Fruit fly (Drosophila melanogaster) whole organism, embryonic: ENCODE data around the gene CG13075.

Experiments used
- Asciz ChIP-seq: fragments of 200-800 bp; sonication (Bioruptor generic); optimal IDR thresholded peaks from 2 replicates; lab custom pipeline; 2017; ENCODE audit warnings: missing biosample characterization, mild to moderate bottlenecking, missing genetic modification characterization, missing genetic modification reagents
- CG10274 ChIP-seq: fragments of 200-800 bp; sonication (Bioruptor generic); optimal IDR thresholded peaks from 3 replicates; lab custom pipeline; 2017; ENCODE audit warnings: missing biosample characterization, mild to moderate bottlenecking, missing genetic modification characterization
- CG10959 ChIP-seq: fragments of 200-800 bp; sonication (Bioruptor generic); IDR thresholded peaks from 2 replicates; pipeline ENCODE4 v1.3.6; 2022; ENCODE audit warnings: missing biosample characterization, missing genetic modification characterization
- CG11560 ChIP-seq: fragments of 200-800 bp; sonication (Bioruptor generic); IDR thresholded peaks from 3 replicates; pipeline ENCODE4 v1.3.6; 2022; ENCODE audit warnings: missing biosample characterization, missing genetic modification characterization
- CG1603 ChIP-seq: fragments of 200-800 bp; sonication (Bioruptor generic); optimal IDR thresholded peaks from 2 replicates; lab custom pipeline; 2019; ENCODE audit warnings: missing biosample characterization, mild to moderate bottlenecking, missing genetic modification characterization, moderate library complexity
- CG17186 ChIP-seq: fragments of 200-800 bp; sonication (Bioruptor generic); optimal IDR thresholded peaks from 3 replicates; lab custom pipeline; 2017; ENCODE audit warnings: missing biosample characterization, missing genetic modification reagents, missing genetic modification characterization
- CG18599 ChIP-seq: fragments of 200-800 bp; sonication (Bioruptor generic); optimal IDR thresholded peaks from 3 replicates; lab custom pipeline; 2017; ENCODE audit warnings: missing biosample characterization, missing genetic modification characterization, mild to moderate bottlenecking, moderate library complexity, missing genetic modification reagents
- CG2199 ChIP-seq: fragments of 200-800 bp; sonication (Bioruptor generic); IDR thresholded peaks from 3 replicates; pipeline ENCODE4 v1.3.6; 2022; ENCODE audit warnings: missing biosample characterization, missing genetic modification characterization
- CG30020 ChIP-seq: fragments of 200-800 bp; optimal IDR thresholded peaks from 2 replicates; lab custom pipeline; 2019; ENCODE audit warnings: missing biosample characterization, mild to moderate bottlenecking, missing genetic modification characterization, moderate library complexity
- CG32767 ChIP-seq: fragments of 200-800 bp; sonication (Bioruptor generic); IDR thresholded peaks from 2 replicates; pipeline ENCODE4 v1.3.6; 2022; ENCODE audit warnings: missing biosample characterization, missing genetic modification characterization
- CG34224 ChIP-seq: fragments of 200-800 bp; sonication (Bioruptor generic); IDR thresholded peaks from 3 replicates; pipeline ENCODE4 v1.3.6; 2022; ENCODE audit warnings: missing biosample characterization, missing genetic modification characterization; ENCODE audit not compliant: partially characterized antibody
- CG3995 ChIP-seq: fragments of 200-800 bp; sonication (Bioruptor generic); optimal IDR thresholded peaks from 3 replicates; lab custom pipeline; 2016; ENCODE audit warnings: missing biosample characterization, missing genetic modification characterization
- CG4730 ChIP-seq: fragments of 200-800 bp; sonication (Bioruptor generic); IDR thresholded peaks from 2 replicates; pipeline ENCODE4 v1.3.6; 2022; ENCODE audit warnings: missing biosample characterization, missing genetic modification characterization
- CG6683 ChIP-seq: fragments of 200-800 bp; sonication (Bioruptor generic); optimal IDR thresholded peaks from 2 replicates; lab custom pipeline; 2017; ENCODE audit warnings: missing biosample characterization, mild to moderate bottlenecking, missing genetic modification characterization, missing genetic modification reagents
- CG7556 ChIP-seq: fragments of 200-800 bp; sonication (Bioruptor generic); optimal IDR thresholded peaks from 2 replicates; lab custom pipeline; 2017; ENCODE audit warnings: missing biosample characterization, mild to moderate bottlenecking, missing genetic modification characterization
- CG7928 ChIP-seq: fragments of 200-800 bp; sonication (Bioruptor generic); optimal IDR thresholded peaks from 2 replicates; lab custom pipeline; 2017; ENCODE audit warnings: missing biosample characterization, mild to moderate bottlenecking, missing genetic modification characterization
- CG7987 ChIP-seq: fragments of 200-800 bp; sonication (Bioruptor generic); optimal IDR thresholded peaks from 2 replicates; lab custom pipeline; 2018; ENCODE audit warnings: missing biosample characterization, mild to moderate bottlenecking, missing genetic modification characterization, moderate library complexity
- CG8281 ChIP-seq: fragments of 200-800 bp; sonication (Bioruptor generic); optimal IDR thresholded peaks from 2 replicates; lab custom pipeline; 2018; ENCODE audit warnings: missing biosample characterization, mild to moderate bottlenecking, missing genetic modification characterization, moderate library complexity
- CHES-1-like ChIP-seq: fragments of 200-800 bp; sonication (Bioruptor generic); optimal IDR thresholded peaks from 2 replicates; lab custom pipeline; 2016; ENCODE audit warnings: missing biosample characterization, missing genetic modification characterization
- CTCF ChIP-seq: fragments of 200-800 bp; sonication (Bioruptor generic); optimal IDR thresholded peaks from 2 replicates; lab custom pipeline; 2017; ENCODE audit warnings: missing biosample characterization, mild to moderate bottlenecking, missing genetic modification characterization, moderate library complexity
- Dfd ChIP-seq, 2 experiments: fragments of >200 bp; optimal IDR thresholded peaks; 2 replicates each; lab custom pipeline; 2017; ENCODE audit warnings: missing biosample characterization in 2 of 2, missing genetic modification characterization in 2 of 2
- HLH54F ChIP-seq: fragments of 200-800 bp; sonication (Bioruptor generic); optimal IDR thresholded peaks from 3 replicates; lab custom pipeline; 2016; ENCODE audit warnings: missing biosample characterization, missing genetic modification characterization
- Hr51 ChIP-seq, 2 experiments: fragments of 200-800 bp; sonication (Bioruptor generic); optimal IDR thresholded peaks; 2 replicates in 1 of 2; 3 replicates in 1 of 2; lab custom pipeline; 2016 to 2018; ENCODE audit warnings: missing biosample characterization in 2 of 2, missing genetic modification characterization in 2 of 2, mild to moderate bottlenecking in 1 of 2, moderate library complexity in 1 of 2
- Jarid2 ChIP-seq: fragments of 200-800 bp; sonication (Bioruptor generic); optimal IDR thresholded peaks from 3 replicates; lab custom pipeline; 2017; ENCODE audit warnings: mild to moderate bottlenecking, missing biosample characterization, missing genetic modification reagents, missing genetic modification characterization
- Mad ChIP-seq: fragments of 200-800 bp; sonication (Bioruptor generic); optimal IDR thresholded peaks from 2 replicates; lab custom pipeline; 2016; ENCODE audit warnings: missing biosample characterization, missing genetic modification characterization
- Mes4 ChIP-seq: fragments of 200-800 bp; sonication (Bioruptor generic); optimal IDR thresholded peaks from 2 replicates; lab custom pipeline; 2016; ENCODE audit warnings: missing biosample characterization, missing genetic modification characterization
- Nf-YB ChIP-seq: fragments of 200-800 bp; sonication (Bioruptor generic); optimal IDR thresholded peaks from 3 replicates; lab custom pipeline; 2019; ENCODE audit warnings: missing biosample characterization, mild to moderate bottlenecking, missing genetic modification characterization, moderate library complexity
- Ptx1 ChIP-seq: fragments of 200-800 bp; sonication (Bioruptor generic); IDR thresholded peaks from 2 replicates; pipeline ENCODE4 v1.3.6; 2022; ENCODE audit warnings: missing biosample characterization, missing genetic modification characterization
- Xbp1 ChIP-seq: fragments of 200-800 bp; sonication (Bioruptor generic); optimal IDR thresholded peaks from 3 replicates; lab custom pipeline; 2016; ENCODE audit warnings: missing biosample characterization, mild to moderate bottlenecking, missing genetic modification characterization
- btn ChIP-seq: fragments of 200-800 bp; sonication (Bioruptor generic); optimal IDR thresholded peaks from 2 replicates; lab custom pipeline; 2016; ENCODE audit warnings: missing biosample characterization, missing genetic modification characterization
- cwo ChIP-seq: fragments of 200-800 bp; sonication (Bioruptor generic); optimal IDR thresholded peaks from 3 replicates; lab custom pipeline; 2017; ENCODE audit warnings: missing biosample characterization, missing genetic modification characterization, mild to moderate bottlenecking, moderate library complexity, missing genetic modification reagents
- esg ChIP-seq: fragments of 200-800 bp; sonication (Bioruptor generic); conservative IDR thresholded peaks from 2 replicates; pipeline ENCODE4 v1.3.6; 2022; ENCODE audit warnings: missing biosample characterization, missing genetic modification characterization
- fd102C ChIP-seq: fragments of 200-800 bp; sonication (Bioruptor generic); optimal IDR thresholded peaks from 2 replicates; lab custom pipeline; 2018; ENCODE audit warnings: missing biosample characterization, mild to moderate bottlenecking, missing genetic modification characterization, moderate library complexity
- gem ChIP-seq: fragments of 200-800 bp; sonication (Bioruptor generic); optimal IDR thresholded peaks from 2 replicates; lab custom pipeline; 2019; ENCODE audit warnings: missing biosample characterization, mild to moderate bottlenecking, missing genetic modification characterization, moderate library complexity
- jumu ChIP-seq: fragments of 200-800 bp; sonication (Bioruptor generic); optimal IDR thresholded peaks from 3 replicates; lab custom pipeline; 2016; ENCODE audit warnings: missing biosample characterization, missing genetic modification characterization
- kah ChIP-seq: fragments of 200-800 bp; sonication (Bioruptor generic); optimal IDR thresholded peaks from 2 replicates; lab custom pipeline; 2018; ENCODE audit warnings: missing biosample characterization, mild to moderate bottlenecking, missing genetic modification characterization
- knrl ChIP-seq: fragments of 200-800 bp; sonication (Bioruptor generic); IDR thresholded peaks from 3 replicates; pipeline ENCODE4 v1.3.6; 2022; ENCODE audit warnings: missing biosample characterization, missing genetic modification characterization; ENCODE audit not compliant: partially characterized antibody
- lola ChIP-seq, 3 experiments: fragments of >200 bp in 2 of 3; fragments of 200-800 bp in 1 of 3; sonication (Bioruptor generic) in 1 of 3; optimal IDR thresholded peaks; 2 replicates each; lab custom pipeline; 2017 to 2019; ENCODE audit warnings: missing biosample characterization in 3 of 3, missing genetic modification characterization in 3 of 3, mild to moderate bottlenecking in 1 of 3, moderate library complexity in 1 of 3
- nerfin-2 ChIP-seq: fragments of 200-800 bp; sonication (Bioruptor generic); IDR thresholded peaks from 2 replicates; pipeline ENCODE4 v1.3.6; 2022; ENCODE audit warnings: missing biosample characterization, missing genetic modification characterization; ENCODE audit not compliant: partially characterized antibody
- pnt ChIP-seq: fragments of 200-800 bp; sonication (Bioruptor generic); optimal IDR thresholded peaks from 3 replicates; lab custom pipeline; 2016; ENCODE audit warnings: missing biosample characterization, missing genetic modification characterization
- pros ChIP-seq: fragments of 200-800 bp; sonication (Bioruptor generic); optimal IDR thresholded peaks from 3 replicates; lab custom pipeline; 2019; ENCODE audit warnings: missing biosample characterization, mild to moderate bottlenecking, missing genetic modification characterization, moderate library complexity
- rib ChIP-seq: fragments of 200-800 bp; sonication (Bioruptor generic); IDR thresholded peaks from 2 replicates; pipeline ENCODE4 v1.3.6; 2022; ENCODE audit warnings: missing biosample characterization, missing genetic modification characterization
- schlank ChIP-seq: fragments of 200-800 bp; sonication (Bioruptor generic); optimal IDR thresholded peaks from 2 replicates; lab custom pipeline; 2018; ENCODE audit warnings: missing biosample characterization, mild to moderate bottlenecking, missing genetic modification characterization
- scrt ChIP-seq: fragments of 200-800 bp; sonication (Bioruptor generic); optimal IDR thresholded peaks from 2 replicates; lab custom pipeline; 2018; ENCODE audit warnings: missing biosample characterization, mild to moderate bottlenecking, missing genetic modification characterization, moderate library complexity
- sqz ChIP-seq: fragments of 200-800 bp; sonication (Bioruptor generic); optimal IDR thresholded peaks from 3 replicates; lab custom pipeline; 2018; ENCODE audit warnings: missing biosample characterization, mild to moderate bottlenecking, missing genetic modification characterization
- trem ChIP-seq: fragments of 200-800 bp; optimal IDR thresholded peaks from 3 replicates; lab custom pipeline; 2019; ENCODE audit warnings: missing biosample characterization, mild to moderate bottlenecking, missing genetic modification characterization, moderate library complexity
- vvl ChIP-seq: fragments of 200-800 bp; sonication (Bioruptor generic); IDR thresholded peaks from 2 replicates; pipeline ENCODE4 v1.3.6; 2022; ENCODE audit warnings: missing biosample characterization, missing genetic modification characterization
- zen2 ChIP-seq: fragments of 200-800 bp; sonication (Bioruptor generic); IDR thresholded peaks from 3 replicates; pipeline ENCODE4 v1.3.6; 2022; ENCODE audit warnings: missing biosample characterization, missing genetic modification characterization; ENCODE audit not compliant: partially characterized antibody

Gene CG13075

dm6 chr3L:16043045-16043781, 40.6 kb upstream of the CG13075 start (continued):
- TF ChIP-seq CG10959 (GFP tag; lab: Robert Waterston, UW) (peak; percentile 37; the same call in 1 of the 2 replicates), CG32767 (no peak), CG34224 (no peak; the same call in 2 of the 3 replicates), Dfd (GFP tag; optimal IDR thresholded peaks at IDR 0.05; lab: Kevin White, UChicago) (no peak), scrt (GFP tag; lab: Kevin White, UChicago) (no peak), knrl (no peak), pnt (GFP tag; lab: Kevin White, UChicago) (no peak), CG8281 (tag; lab: Kevin White, UChicago) (no peak), CG1603 (tag; lab: Kevin White, UChicago) (no peak), CG17186 (GFP tag; lab: Kevin White, UChicago) (no peak), kah (no peak), Xbp1 (GFP tag; lab: Kevin White, UChicago) (no peak), CG4730 (GFP tag; lab: Robert Waterston, UW) (0 out of 2 replicates have a peak, but pooled peaks have one; percentile 33), CG10274 (GFP tag; lab: Kevin White, UChicago) (no peak), pros (GFP tag; lab: Kevin White, UChicago) (no peak), fd102C (no peak), lola (GFP tag; optimal IDR thresholded peaks at IDR 0.05; lab: Kevin White, UChicago) (peak in 1 of 3 experiments; percentile 72), CG7556 (GFP tag; lab: Kevin White, UChicago) (peak; percentile 14), Asciz (GFP tag; lab: Kevin White, UChicago) (peak; percentile 24), trem (tag; lab: Kevin White, UChicago) (peak; percentile 51), rib (GFP tag; lab: Robert Waterston, UW) (peak; percentile 24; the same call in 1 of the 2 replicates), gem (peak; percentile 73), Mad (GFP tag; lab: Kevin White, UChicago) (no peak), zen2 (GFP tag; lab: Robert Waterston, UW) (no peak), cwo (GFP tag; lab: Kevin White, UChicago) (no peak), Nf-YB (peak; percentile 48), CG6683 (GFP tag; lab: Kevin White, UChicago) (no peak), CG7987 (no peak), CG2199 (GFP tag; lab: Robert Waterston, UW) (peak; percentile 8; the same call in 1 of the 3 replicates), CG3995 (GFP tag; lab: Kevin White, UChicago) (no peak), schlank (tag; lab: Kevin White, UChicago) (no peak), btn (no peak), CG11560 (no peak), CG30020 (tag; lab: Kevin White, UChicago) (no peak), jumu (no peak), esg (GFP tag; lab: Robert Waterston, UW) (peak; percentile 20; the same call in 1 of the 2 replicates), vvl (GFP tag; lab: Robert Waterston, UW) (no peak), Ptx1 (GFP tag; lab: Robert Waterston, UW) (peak; percentile 51; the same call in 1 of the 2 replicates), HLH54F (GFP tag; lab: Kevin White, UChicago) (no peak), sqz (GFP tag; lab: Kevin White, UChicago) (peak; percentile 96), CG18599 (GFP tag; lab: Kevin White, UChicago) (peak; percentile 3), CG7928 (GFP tag; lab: Kevin White, UChicago) (no peak), Mes4 (GFP tag; lab: Kevin White, UChicago) (no peak), Hr51 (GFP tag; optimal IDR thresholded peaks at IDR 0.05; lab: Kevin White, UChicago) (peak in 1 of 2 experiments; percentile 51), CTCF (GFP tag; lab: Kevin White, UChicago) (no peak), nerfin-2 (GFP tag; lab: Robert Waterston, UW) (no peak), CHES-1-like (GFP tag; lab: Kevin White, UChicago) (no peak), Jarid2 (GFP tag; lab: Kevin White, UChicago) (no peak)
